Worm (Caenorhabditis elegans) whole organism, L3 larva: Measurements from ENCODE around the gene mrps-14.

Source experiments
- aly-2 ChIP-seq: fragments of 150-350 bp; optimal IDR thresholded peaks from 2 replicates; lab custom pipeline; 2014; ENCODE audit warnings: missing biosample characterization, missing genetic modification characterization
- elt-3 ChIP-seq, 3 experiments: fragments of 150-350 bp in 1 of 3; sonication (generic microtip) in 2 of 3; optimal IDR thresholded peaks; 2 replicates in 2 of 3; 4 replicates in 1 of 3; lab custom pipeline; 2014 to 2017; ENCODE audit warnings: missing biosample characterization in 3 of 3, missing genetic modification characterization in 3 of 3
- fkh-10 ChIP-seq: sonication (generic microtip); optimal IDR thresholded peaks from 2 replicates; lab custom pipeline; 2017; ENCODE audit warnings: missing biosample characterization, missing genetic modification reagents, missing genetic modification characterization
- jun-1 ChIP-seq: fragments of 150-350 bp; optimal IDR thresholded peaks from 2 replicates; lab custom pipeline; 2014; ENCODE audit warnings: missing biosample characterization, missing genetic modification reagents, missing genetic modification characterization
- nhr-237 ChIP-seq: fragments of 150-350 bp; optimal IDR thresholded peaks from 2 replicates; lab custom pipeline; 2014; ENCODE audit warnings: missing biosample characterization, missing genetic modification characterization
- nhr-28 ChIP-seq: fragments of 150-350 bp; optimal IDR thresholded peaks from 2 replicates; lab custom pipeline; 2014; ENCODE audit warnings: missing biosample characterization, missing genetic modification characterization
- nhr-77 ChIP-seq: fragments of 150-350 bp; optimal IDR thresholded peaks from 2 replicates; lab custom pipeline; 2014; ENCODE audit warnings: missing biosample characterization, missing genetic modification characterization
- unc-39 ChIP-seq: sonication (generic microtip); optimal IDR thresholded peaks from 4 replicates; lab custom pipeline; 2017; ENCODE audit warnings: missing biosample characterization, missing genetic modification characterization

DNA sequence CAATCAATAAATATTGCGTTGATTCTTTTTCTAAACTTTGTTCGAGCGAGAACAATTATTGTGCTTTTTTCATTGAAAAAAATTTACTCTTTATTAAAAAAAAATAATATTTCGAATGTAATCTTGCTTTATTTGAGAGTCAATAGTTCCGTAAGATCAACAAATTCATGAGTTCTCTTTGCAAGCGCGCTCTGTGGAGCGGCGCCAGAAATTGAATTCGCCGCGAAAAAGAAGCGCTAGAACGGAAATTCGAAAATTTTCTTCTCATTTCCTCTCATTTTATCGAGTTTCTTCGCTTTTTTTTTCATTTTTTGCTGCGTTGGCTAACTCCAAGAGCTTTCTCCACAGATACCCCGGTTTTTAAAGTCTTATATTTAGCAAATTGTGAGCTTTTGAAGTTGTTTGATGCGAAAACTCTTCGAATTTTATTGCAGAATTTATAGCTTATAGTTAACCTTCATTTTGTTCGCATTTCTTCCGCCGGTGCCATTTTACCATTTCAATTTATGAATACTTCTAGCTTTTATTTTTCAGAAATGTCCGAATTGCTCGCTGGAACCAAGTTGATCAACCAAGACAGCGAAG lies 45.1 kb downstream of the mrps-14 start, which contains the start of gene R05H5.3:
- TF ChIP-seq fkh-10 (GFP tag; lab: Kevin White, UChicago) (peak; percentile 70), nhr-28 (tag; lab: Kevin White, UChicago) (no peak), unc-39 (no peak), elt-3 (tag; optimal IDR thresholded peaks at IDR 0.05; lab: Kevin White, UChicago) (no peak), nhr-77 (no peak), jun-1 (no peak), nhr-237 (tag; lab: Kevin White, UChicago) (no peak), aly-2 (no peak)
